Fruit fly (Drosophila melanogaster) whole organism, prepupa: Measurements from ENCODE around the gene eIF3d2.

ENCODE experiments used
- Blimp-1 ChIP-seq: fragments of 200-800 bp; sonication (Bioruptor generic); optimal IDR thresholded peaks from 3 replicates; lab custom pipeline; 2017; ENCODE audit warnings: missing biosample characterization, missing genetic modification characterization, mild to moderate bottlenecking, moderate library complexity, missing genetic modification reagents
- CG10669 ChIP-seq: fragments of 200-800 bp; sonication (Bioruptor generic); optimal IDR thresholded peaks from 3 replicates; lab custom pipeline; 2018; ENCODE audit warnings: missing biosample characterization, mild to moderate bottlenecking, missing genetic modification characterization, moderate library complexity
- CG11294 ChIP-seq: fragments of 200-800 bp; sonication (Bioruptor generic); IDR thresholded peaks from 2 replicates; pipeline ENCODE4 v1.3.6; 2022; ENCODE audit warnings: missing biosample characterization, missing genetic modification characterization
- CG11762 ChIP-seq: fragments of 200-800 bp; sonication (Bioruptor generic); optimal IDR thresholded peaks from 3 replicates; lab custom pipeline; 2016; ENCODE audit warnings: missing biosample characterization, missing genetic modification characterization; ENCODE audit not compliant: insufficient read depth
- CG11902 ChIP-seq: fragments of 200-800 bp; sonication (Bioruptor generic); optimal IDR thresholded peaks from 3 replicates; lab custom pipeline; 2016; ENCODE audit warnings: missing biosample characterization, missing genetic modification characterization
- CG15336 ChIP-seq: fragments of 200-800 bp; sonication (Bioruptor generic); IDR thresholded peaks from 2 replicates; pipeline ENCODE4 v1.3.6; 2022; ENCODE audit warnings: missing biosample characterization, missing genetic modification characterization
- CG1621 ChIP-seq: fragments of 200-800 bp; sonication (Bioruptor generic); optimal IDR thresholded peaks from 3 replicates; lab custom pipeline; 2018; ENCODE audit warnings: missing biosample characterization, mild to moderate bottlenecking, missing genetic modification characterization
- CG3032 ChIP-seq: fragments of 200-800 bp; optimal IDR thresholded peaks from 2 replicates; lab custom pipeline; 2019; ENCODE audit warnings: missing biosample characterization, mild to moderate bottlenecking, missing genetic modification characterization, moderate library complexity
- CG31627 ChIP-seq: fragments of 200-800 bp; sonication (Bioruptor generic); optimal IDR thresholded peaks from 3 replicates; lab custom pipeline; 2016; ENCODE audit warnings: missing biosample characterization, missing genetic modification characterization
- CG32006 ChIP-seq: fragments of 200-800 bp; sonication (Bioruptor generic); optimal IDR thresholded peaks from 3 replicates; lab custom pipeline; 2017; ENCODE audit warnings: missing biosample characterization, mild to moderate bottlenecking, missing genetic modification characterization
- CG34406 ChIP-seq: fragments of 200-800 bp; sonication (Bioruptor generic); optimal IDR thresholded peaks from 3 replicates; lab custom pipeline; 2016; ENCODE audit warnings: missing biosample characterization, missing genetic modification characterization
- CG3919 ChIP-seq: fragments of 200-800 bp; sonication (Bioruptor generic); optimal IDR thresholded peaks from 3 replicates; lab custom pipeline; 2016; ENCODE audit warnings: missing biosample characterization, missing genetic modification characterization
- CG4318 ChIP-seq: fragments of 200-800 bp; sonication (Bioruptor generic); optimal IDR thresholded peaks from 3 replicates; lab custom pipeline; 2017; ENCODE audit warnings: missing biosample characterization, mild to moderate bottlenecking, missing genetic modification characterization
- CG6163 ChIP-seq: fragments of 200-800 bp; sonication (Bioruptor generic); IDR thresholded peaks from 3 replicates; pipeline ENCODE4 v1.3.6; 2022; ENCODE audit warnings: missing biosample characterization, missing genetic modification characterization
- CG6276 ChIP-seq: fragments of 200-800 bp; sonication (Bioruptor generic); optimal IDR thresholded peaks from 2 replicates; lab custom pipeline; 2017; ENCODE audit warnings: missing biosample characterization, mild to moderate bottlenecking, missing genetic modification characterization
- CG7368 ChIP-seq: fragments of 200-800 bp; sonication (Bioruptor generic); optimal IDR thresholded peaks from 3 replicates; lab custom pipeline; 2016; ENCODE audit warnings: missing biosample characterization, missing genetic modification characterization
- CG8119 ChIP-seq: fragments of 200-800 bp; sonication (Bioruptor generic); IDR thresholded peaks from 3 replicates; pipeline ENCODE4 v1.3.6; 2022; ENCODE audit warnings: missing biosample characterization, missing genetic modification characterization
- CG8632 ChIP-seq: fragments of 200-800 bp; sonication (Bioruptor generic); optimal IDR thresholded peaks from 3 replicates; lab custom pipeline; 2016; ENCODE audit warnings: missing biosample characterization, missing genetic modification characterization
- Eip75B ChIP-seq: fragments of 200-800 bp; sonication (Bioruptor generic); optimal IDR thresholded peaks from 3 replicates; lab custom pipeline; 2016; ENCODE audit warnings: missing biosample characterization, missing genetic modification characterization
- Eip78C ChIP-seq: fragments of 200-800 bp; sonication (Bioruptor generic); peaks from one replicate; lab custom pipeline; 2016; ENCODE audit warnings: missing biosample characterization, missing genetic modification characterization
- Ets96B ChIP-seq: fragments of 200-800 bp; optimal IDR thresholded peaks from 2 replicates; lab custom pipeline; 2019; ENCODE audit warnings: missing biosample characterization, mild to moderate bottlenecking, missing genetic modification characterization, moderate library complexity
- Gug ChIP-seq: fragments of 200-800 bp; sonication (Bioruptor generic); IDR thresholded peaks from 2 replicates; pipeline ENCODE4 v1.3.6; 2022; ENCODE audit warnings: missing biosample characterization, missing genetic modification characterization
- Hr39 ChIP-seq: fragments of 200-800 bp; sonication (Bioruptor generic); optimal IDR thresholded peaks from 2 replicates; lab custom pipeline; 2016; ENCODE audit warnings: missing biosample characterization, missing genetic modification characterization
- Lpt ChIP-seq: fragments of 200-800 bp; sonication (Bioruptor generic); optimal IDR thresholded peaks from 3 replicates; lab custom pipeline; 2016; ENCODE audit warnings: missing biosample characterization, missing genetic modification characterization
- Sox14 ChIP-seq: fragments of 200-800 bp; sonication (Bioruptor generic); optimal IDR thresholded peaks from 3 replicates; lab custom pipeline; 2016; ENCODE audit warnings: missing biosample characterization, missing genetic modification characterization
- Sox15 ChIP-seq: fragments of 200-800 bp; sonication (Bioruptor generic); optimal IDR thresholded peaks from 3 replicates; lab custom pipeline; 2016; ENCODE audit warnings: missing biosample characterization, missing genetic modification characterization
- achi ChIP-seq: fragments of 200-800 bp; sonication (Bioruptor generic); optimal IDR thresholded peaks from 3 replicates; lab custom pipeline; 2016; ENCODE audit warnings: missing biosample characterization, missing genetic modification characterization
- acj6 ChIP-seq: fragments of 200-800 bp; sonication (Bioruptor generic); optimal IDR thresholded peaks from 3 replicates; lab custom pipeline; 2016; ENCODE audit warnings: missing biosample characterization, missing genetic modification characterization
- eg ChIP-seq: fragments of 200-800 bp; sonication (Bioruptor generic); IDR thresholded peaks from 3 replicates; pipeline ENCODE4 v1.3.6; 2022; ENCODE audit warnings: missing biosample characterization, missing genetic modification characterization
- esn ChIP-seq: fragments of 200-800 bp; sonication (Bioruptor generic); optimal IDR thresholded peaks from 2 replicates; lab custom pipeline; 2016; ENCODE audit warnings: missing biosample characterization, mild to moderate bottlenecking, missing genetic modification characterization, moderate library complexity
- fkh ChIP-seq: fragments of 200-800 bp; sonication (Bioruptor generic); optimal IDR thresholded peaks from 3 replicates; lab custom pipeline; 2017; ENCODE audit warnings: missing biosample characterization, mild to moderate bottlenecking, missing genetic modification characterization, moderate library complexity
- salr ChIP-seq, 2 experiments: fragments of 200-800 bp; sonication (Bioruptor generic); optimal IDR thresholded peaks; 3 replicates each; lab custom pipeline; 2016 to 2018; ENCODE audit warnings: missing biosample characterization in 2 of 2, missing genetic modification characterization in 2 of 2, mild to moderate bottlenecking in 1 of 2
- ss ChIP-seq, 2 experiments: fragments of 200-800 bp; sonication (Bioruptor generic); optimal IDR thresholded peaks; 2 replicates in 1 of 2; 3 replicates in 1 of 2; lab custom pipeline; 2017 to 2018; ENCODE audit warnings: mild to moderate bottlenecking in 2 of 2, missing biosample characterization in 2 of 2, missing genetic modification characterization in 2 of 2, moderate library complexity in 1 of 2
- svp ChIP-seq: fragments of 200-800 bp; sonication (Bioruptor generic); peaks from one replicate; lab custom pipeline; 2016; ENCODE audit warnings: missing biosample characterization, missing genetic modification characterization
- vri ChIP-seq: fragments of 200-800 bp; sonication (Bioruptor generic); optimal IDR thresholded peaks from 3 replicates; lab custom pipeline; 2016; ENCODE audit warnings: missing biosample characterization, mild to moderate bottlenecking, missing genetic modification characterization

eIF3d2 gene

DNA sequence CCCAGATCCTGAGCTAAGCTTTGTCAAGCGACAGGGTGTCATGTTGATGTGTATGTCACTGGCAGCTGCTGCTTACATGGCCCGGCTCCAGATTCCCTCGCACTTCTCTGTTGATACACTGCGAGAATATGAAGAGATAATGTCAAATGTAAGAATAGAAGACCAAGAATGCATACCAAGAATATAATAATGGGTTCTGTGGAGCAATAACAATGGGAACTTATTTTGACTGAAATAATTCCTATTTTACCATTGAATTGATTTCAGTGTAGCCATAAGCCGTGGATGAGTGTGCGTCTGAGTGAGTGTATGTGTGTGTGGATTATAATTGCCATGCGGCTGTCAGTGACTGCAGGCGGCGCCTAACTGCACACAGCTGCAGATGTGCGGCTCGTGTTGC is 1.3 kb upstream of the eIF3d2 start (continued):
- TF ChIP-seq Sox14: no peak
- TF ChIP-seq CG6276 (GFP tag; lab: Kevin White, UChicago): no peak
- TF ChIP-seq Sox15 (GFP tag; lab: Kevin White, UChicago): no peak
- no peak for TF ChIP-seq CG7368 (GFP tag; lab: Kevin White, UChicago)
- TF ChIP-seq eg (GFP tag; lab: Robert Waterston, UW): peak; percentile 63; the same call in 2 of the 3 replicates
- TF ChIP-seq Eip75B (GFP tag; lab: Kevin White, UChicago): peak; percentile 38
- TF ChIP-seq CG3919 (GFP tag; lab: Kevin White, UChicago): no peak

DNA sequence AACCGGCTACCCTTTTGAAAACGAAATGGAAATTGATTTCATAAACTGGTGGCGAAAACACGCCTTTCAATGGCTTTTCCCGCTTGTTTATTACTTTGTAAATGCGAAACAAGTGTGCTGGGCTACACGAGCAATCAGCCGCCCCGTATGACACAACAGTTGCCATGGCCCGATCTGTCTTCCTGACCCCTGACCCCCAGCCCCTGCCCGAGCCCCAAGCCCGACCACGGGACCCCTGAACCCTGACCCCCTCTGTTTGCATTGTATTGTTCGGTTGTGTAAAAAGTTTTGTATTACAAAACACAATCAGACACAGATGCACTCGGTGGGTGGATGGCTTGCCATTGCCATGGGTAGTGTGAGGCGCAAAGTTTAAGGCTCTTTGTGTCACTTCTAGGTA is 9.2 kb downstream of the eIF3d2 start:
- TF ChIP-seq achi: no peak
- TF ChIP-seq CG8632 (GFP tag; lab: Kevin White, UChicago): no peak
- no peak for TF ChIP-seq CG7368 (GFP tag; lab: Kevin White, UChicago)
- TF ChIP-seq Ets96B: no peak
- no peak for TF ChIP-seq CG1621 (tag; lab: Kevin White, UChicago)
- no peak for TF ChIP-seq acj6 (GFP tag; lab: Kevin White, UChicago)
- no peak for TF ChIP-seq CG11902
- no peak for TF ChIP-seq CG11294 (GFP tag; lab: Robert Waterston, UW)
- no peak for TF ChIP-seq vri (GFP tag; lab: Kevin White, UChicago)
- TF ChIP-seq CG31627: no peak
- TF ChIP-seq CG15336 (GFP tag; lab: Robert Waterston, UW): no peak
- TF ChIP-seq Hr39 (GFP tag; lab: Kevin White, UChicago): no peak
- TF ChIP-seq CG3032 (tag; lab: Kevin White, UChicago): no peak
- no peak for TF ChIP-seq svp
- TF ChIP-seq esn: no peak
- no peak for TF ChIP-seq CG32006
- TF ChIP-seq Blimp-1 (GFP tag; lab: Kevin White, UChicago): no peak
- TF ChIP-seq eg (GFP tag; lab: Robert Waterston, UW): no peak
- TF ChIP-seq Lpt (GFP tag; lab: Kevin White, UChicago): no peak
- no peak for TF ChIP-seq fkh (GFP tag; lab: Kevin White, UChicago)

DNA sequence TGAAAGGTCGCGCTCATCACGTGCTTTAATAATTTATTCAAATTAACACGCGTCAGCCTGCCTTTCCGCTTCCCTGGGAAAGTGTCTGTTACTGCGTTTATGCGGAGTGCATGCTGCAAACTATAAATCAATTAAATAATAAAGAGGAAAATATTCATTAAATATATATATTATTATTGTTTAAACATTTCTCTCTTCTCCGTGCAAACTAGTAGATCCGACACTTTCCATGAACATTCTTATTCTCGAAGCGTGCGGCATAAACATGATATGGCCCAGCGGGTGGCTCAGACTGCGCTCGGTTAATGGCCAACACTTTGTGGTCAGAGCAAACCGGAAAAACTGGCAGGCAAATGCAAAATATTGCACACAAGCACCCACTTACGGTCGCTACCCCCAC is 26.5 kb downstream of the eIF3d2 start:
- no peak for TF ChIP-seq Hr39 (GFP tag; lab: Kevin White, UChicago)
- no peak for TF ChIP-seq ss (GFP tag; optimal IDR thresholded peaks at IDR 0.05; lab: Kevin White, UChicago)
- TF ChIP-seq CG6163: 0 out of 3 replicates have a peak, but pooled peaks have one; percentile 41
- peak; percentile 44 for TF ChIP-seq CG32006
- no peak for TF ChIP-seq salr (GFP tag; optimal IDR thresholded peaks at IDR 0.05; lab: Kevin White, UChicago)
- TF ChIP-seq CG6276 (GFP tag; lab: Kevin White, UChicago): no peak
- TF ChIP-seq Gug (GFP tag; lab: Robert Waterston, UW): no peak
- peak; percentile 7 for TF ChIP-seq CG3919 (GFP tag; lab: Kevin White, UChicago)
- TF ChIP-seq CG15336 (GFP tag; lab: Robert Waterston, UW): 0 out of 2 replicates have a peak, but pooled peaks have one; percentile 31
- no peak for TF ChIP-seq CG10669 (GFP tag; lab: Kevin White, UChicago)
- no peak for TF ChIP-seq CG34406 (GFP tag; lab: Kevin White, UChicago)
- TF ChIP-seq CG4318: peak; percentile 22
- no peak for TF ChIP-seq CG3032 (tag; lab: Kevin White, UChicago)
- TF ChIP-seq svp: peak; percentile 8
- 0 out of 3 replicates have a peak, but pooled peaks have one; percentile 24 for TF ChIP-seq CG8119 (GFP tag; lab: Robert Waterston, UW)
- no peak for TF ChIP-seq Eip78C (GFP tag; lab: Kevin White, UChicago)
- TF ChIP-seq CG11762 (GFP tag; lab: Kevin White, UChicago): no peak
- TF ChIP-seq CG11294 (GFP tag; lab: Robert Waterston, UW): no peak

- TF ChIP-seq CG31627: no peak
- TF ChIP-seq svp: peak; percentile 5
- TF ChIP-seq, all 60 proteins: peak for 1
Observed at dm6 chr3R:12166086-12166485, 28.7 kb downstream of the eIF3d2 start, which contains the start of gene Cpn. Gene Cpn, minus strand, starts transcription at chr3R:12166186.
